Worm (Caenorhabditis elegans) whole organism, midembryonic: ENCODE data around the gene F31B9.7.

Experiments used
- T22C8.4 ChIP-seq: fragments of 200-800 bp; sonication (Bioruptor generic); IDR thresholded peaks from 2 replicates; pipeline ENCODE4 v1.3.6; 2022; ENCODE audit warnings: missing genetic modification characterization, missing compliant biosample characterization
- cog-1 ChIP-seq: sonication (generic microtip); optimal IDR thresholded peaks from 2 replicates; lab custom pipeline; 2016; ENCODE audit warnings: missing genetic modification characterization, missing compliant biosample characterization
- flt-1 ChIP-seq: fragments of 200-800 bp; sonication (Bioruptor generic); IDR thresholded peaks from 2 replicates; pipeline ENCODE4 v1.3.6; 2022; ENCODE audit warnings: missing genetic modification characterization, missing compliant biosample characterization
- klf-2 ChIP-seq: fragments of 200-800 bp; sonication (Bioruptor generic); conservative IDR thresholded peaks from 2 replicates; pipeline ENCODE4 v1.3.6; 2022; ENCODE audit warnings: missing genetic modification reagents, missing genetic modification characterization, missing compliant biosample characterization
- med-1 ChIP-seq: sonication (generic microtip); optimal IDR thresholded peaks from 2 replicates; lab custom pipeline; 2017; ENCODE audit warnings: missing genetic modification characterization, mild to moderate bottlenecking, missing compliant biosample characterization, antibody characterized with exemption, missing genetic modification reagents; ENCODE audit not compliant: insufficient read depth
- ref-1 ChIP-seq: fragments of 200-800 bp; sonication (Bioruptor generic); conservative IDR thresholded peaks from 2 replicates; pipeline ENCODE4 v1.3.6; 2022; ENCODE audit warnings: missing genetic modification reagents, missing genetic modification characterization, missing compliant biosample characterization
- tab-1 ChIP-seq: fragments of 200-800 bp; sonication (Bioruptor generic); IDR thresholded peaks from 2 replicates; pipeline ENCODE4 v1.3.6; 2022; ENCODE audit warnings: missing genetic modification characterization, missing compliant biosample characterization
- ztf-23 ChIP-seq: fragments of 200-800 bp; sonication (Bioruptor generic); IDR thresholded peaks from 2 replicates; pipeline ENCODE4 v1.3.6; 2022; ENCODE audit warnings: missing genetic modification reagents, missing genetic modification characterization, missing compliant biosample characterization
- ztf-29 ChIP-seq: fragments of 200-800 bp; sonication (Bioruptor generic); IDR thresholded peaks from 2 replicates; pipeline ENCODE4 v1.3.6; 2022; ENCODE audit warnings: missing genetic modification reagents, missing genetic modification characterization, missing compliant biosample characterization

The F31B9.7 gene

ce11 chrX:15910328-15910727, 9.1 kb upstream of the F31B9.7 start, which contains the start of gene npr-33:
Gene npr-33, plus strand, starts transcription at chrX:15910628.
- TF ChIP-seq ztf-29 (GFP tag; lab: Robert Waterston, UW) (no peak), cog-1 (no peak), ref-1 (GFP tag; lab: Robert Waterston, UW) (no peak), tab-1 (no peak), T22C8.4 (GFP tag; lab: Robert Waterston, UW) (no peak), klf-2 (no peak), ztf-23 (GFP tag; lab: Robert Waterston, UW) (no peak), med-1 (GFP tag; lab: Kevin White, UChicago) (no peak), flt-1 (no peak)

ce11 chrX:15912841-15913240, 6.6 kb upstream of the F31B9.7 start:
- no peak for TF ChIP-seq flt-1
- no peak for TF ChIP-seq ref-1 (GFP tag; lab: Robert Waterston, UW)
- TF ChIP-seq ztf-23 (GFP tag; lab: Robert Waterston, UW) = no peak
- TF ChIP-seq tab-1 = no peak
- no peak for TF ChIP-seq med-1 (GFP tag; lab: Kevin White, UChicago)
- no peak for TF ChIP-seq ztf-29 (GFP tag; lab: Robert Waterston, UW)
- no peak for TF ChIP-seq klf-2
- TF ChIP-seq T22C8.4 (GFP tag; lab: Robert Waterston, UW) = no peak
- TF ChIP-seq cog-1 = no peak

DNA sequence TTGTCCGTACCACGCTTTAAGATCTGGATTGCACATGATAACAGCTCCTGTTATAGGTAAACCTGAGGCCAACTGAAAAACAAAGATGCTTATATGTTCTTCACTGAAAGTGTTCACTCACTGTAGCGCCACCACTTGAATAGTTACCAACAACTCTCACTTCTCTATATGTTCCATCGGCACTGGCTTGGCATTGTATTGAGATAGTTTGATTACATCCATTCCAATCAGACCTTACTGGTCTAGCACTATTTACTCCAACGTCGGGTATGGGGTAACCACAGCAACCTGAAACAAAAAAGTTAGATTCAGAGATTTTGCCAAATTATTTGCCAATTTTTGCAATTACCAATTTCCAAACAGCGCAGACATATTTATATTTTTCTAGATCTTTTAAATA, 3.7 kb upstream of the F31B9.7 start:
- no peak for TF ChIP-seq med-1 (GFP tag; lab: Kevin White, UChicago)
- no peak for TF ChIP-seq flt-1
- TF ChIP-seq ztf-23 (GFP tag; lab: Robert Waterston, UW) = no peak
- TF ChIP-seq cog-1 = no peak
- no peak for TF ChIP-seq tab-1
- no peak for TF ChIP-seq klf-2
- TF ChIP-seq ztf-29 (GFP tag; lab: Robert Waterston, UW) = no peak
- TF ChIP-seq ref-1 (GFP tag; lab: Robert Waterston, UW) = no peak
- no peak for TF ChIP-seq T22C8.4 (GFP tag; lab: Robert Waterston, UW)

ce11 chrX:15917000-15917399, 2.5 kb upstream of the F31B9.7 start, which contains the start of the genes F31B9.4 and F31B9.2:
Gene F31B9.4, minus strand, starts transcription at chrX:15917100.
Gene F31B9.2, plus strand, starts transcription at chrX:15917367.
- TF ChIP-seq ztf-29 (GFP tag; lab: Robert Waterston, UW) = no peak
- TF ChIP-seq cog-1 = no peak
- no peak for TF ChIP-seq ztf-23 (GFP tag; lab: Robert Waterston, UW)
- TF ChIP-seq ref-1 (GFP tag; lab: Robert Waterston, UW) = no peak
- no peak for TF ChIP-seq med-1 (GFP tag; lab: Kevin White, UChicago)
- TF ChIP-seq T22C8.4 (GFP tag; lab: Robert Waterston, UW) = no peak
- no peak for TF ChIP-seq tab-1
- TF ChIP-seq flt-1 = no peak
- TF ChIP-seq klf-2 = no peak

DNA sequence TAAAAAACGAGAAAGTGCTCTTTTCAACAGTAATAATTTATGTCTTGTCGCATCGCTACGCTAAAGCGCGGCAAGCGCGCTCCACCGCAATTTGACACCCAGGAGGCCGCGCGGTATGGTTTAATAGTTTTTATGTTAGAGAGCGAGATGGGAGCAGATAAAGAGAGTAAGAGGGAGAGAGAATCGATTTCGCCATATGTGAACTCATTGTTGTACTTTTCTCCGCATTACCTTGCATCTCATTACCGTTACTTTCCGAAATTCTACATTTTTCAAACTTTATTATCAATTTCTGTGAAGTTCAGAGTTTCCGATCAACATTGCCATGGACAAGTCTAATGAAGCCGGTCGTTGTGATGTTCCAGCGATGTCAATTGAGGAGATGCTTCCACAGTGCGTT, 4.0 kb downstream of the F31B9.7 start, which contains the start of gene F31B9.3:
Gene F31B9.3 (plus strand): TSS at position 301 of the 400 bp plus-strand sequence.
- TF ChIP-seq ztf-23 (GFP tag; lab: Robert Waterston, UW) (no peak), ztf-29 (GFP tag; lab: Robert Waterston, UW) (no peak), T22C8.4 (GFP tag; lab: Robert Waterston, UW) (no peak), klf-2 (no peak), tab-1 (no peak), med-1 (GFP tag; lab: Kevin White, UChicago) (no peak), cog-1 (no peak), ref-1 (GFP tag; lab: Robert Waterston, UW) (no peak), flt-1 (no peak)

DNA sequence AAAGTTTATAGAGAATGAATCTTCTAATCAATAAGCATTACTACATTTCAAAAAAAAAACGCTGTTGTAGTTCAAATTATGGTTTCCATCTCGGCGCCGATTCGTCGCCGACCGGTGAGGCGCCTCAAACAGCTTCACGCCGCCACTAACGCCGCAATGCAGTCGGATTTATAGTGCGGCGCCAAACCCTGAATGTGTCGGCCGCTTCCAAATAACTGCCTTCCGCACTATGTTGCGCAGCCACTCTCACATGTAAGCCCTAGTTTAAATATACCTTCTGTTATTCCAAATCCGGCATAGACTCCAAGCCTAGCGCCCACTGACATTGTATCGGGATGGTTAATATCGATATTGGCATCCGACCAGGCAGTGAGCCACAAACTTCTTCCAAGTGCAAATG, 13.4 kb downstream of the F31B9.7 start:
- no peak for TF ChIP-seq cog-1
- TF ChIP-seq T22C8.4 (GFP tag; lab: Robert Waterston, UW) = no peak
- no peak for TF ChIP-seq ztf-29 (GFP tag; lab: Robert Waterston, UW)
- TF ChIP-seq tab-1 = no peak

DNA sequence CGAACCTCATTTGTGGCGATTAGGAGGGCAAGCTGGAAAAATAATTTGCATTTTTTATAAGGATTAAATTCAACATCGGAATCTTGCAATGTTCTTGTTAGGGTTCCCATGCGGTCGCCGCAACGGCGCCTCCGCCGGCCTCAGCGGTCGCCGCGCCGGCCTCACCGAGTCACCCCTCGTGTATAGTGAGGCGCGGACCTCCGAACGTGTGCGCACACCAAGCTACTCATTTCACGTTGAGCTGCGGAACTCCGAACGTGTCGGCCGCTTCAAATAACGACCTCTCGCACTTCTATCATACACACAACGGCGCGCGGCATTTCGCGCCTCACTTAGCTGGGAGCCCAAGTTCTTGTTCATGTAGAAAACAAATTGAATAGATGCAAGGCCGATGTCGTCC, 18.4 kb downstream of the F31B9.7 start:
- TF ChIP-seq cog-1 (no peak), klf-2 (no peak), ztf-23 (GFP tag; lab: Robert Waterston, UW) (no peak), T22C8.4 (GFP tag; lab: Robert Waterston, UW) (no peak), ztf-29 (GFP tag; lab: Robert Waterston, UW) (no peak), tab-1 (no peak), ref-1 (GFP tag; lab: Robert Waterston, UW) (no peak), flt-1 (no peak), med-1 (GFP tag; lab: Kevin White, UChicago) (no peak)

- no peak for TF ChIP-seq med-1 (GFP tag; lab: Kevin White, UChicago)
- no peak for TF ChIP-seq klf-2
Observed at ce11 chrX:15939224-15939623, 19.8 kb downstream of the F31B9.7 start, which contains the start of gene mrp-3. Gene mrp-3, minus strand, starts transcription at chrX:15939324.

- TF ChIP-seq flt-1 (no peak), cog-1 (no peak), ztf-29 (GFP tag; lab: Robert Waterston, UW) (no peak)
Observed at ce11 chrX:15939759-15940334, 20.4 kb downstream of the F31B9.7 start.

DNA sequence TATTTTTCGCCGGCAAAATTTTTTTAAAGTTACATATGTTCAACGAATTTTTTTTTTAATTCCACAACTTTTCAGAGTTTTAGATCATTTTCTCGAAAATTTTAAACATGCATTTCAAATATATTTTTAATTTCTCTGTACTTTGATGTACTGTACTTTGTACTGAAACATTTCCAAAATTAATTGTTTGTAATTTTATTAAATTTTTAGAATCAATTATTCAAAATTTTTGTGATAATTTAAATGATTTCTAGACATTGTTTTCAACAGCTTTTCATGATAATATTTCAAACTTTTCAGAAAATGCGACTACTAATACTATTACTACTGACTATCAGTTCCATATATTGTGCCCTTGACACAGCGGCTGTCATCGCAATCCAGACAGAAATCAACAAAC, 24.2 kb downstream of the F31B9.7 start, which contains the start of gene mec-5:
Gene mec-5 (plus strand): TSS at position 301 of the 400 bp plus-strand sequence.
- TF ChIP-seq klf-2 = no peak
- TF ChIP-seq T22C8.4 (GFP tag; lab: Robert Waterston, UW) = no peak
- TF ChIP-seq med-1 (GFP tag; lab: Kevin White, UChicago) = no peak
- TF ChIP-seq flt-1 = no peak
- no peak for TF ChIP-seq ref-1 (GFP tag; lab: Robert Waterston, UW)
- no peak for TF ChIP-seq tab-1
- TF ChIP-seq cog-1 = no peak
- no peak for TF ChIP-seq ztf-23 (GFP tag; lab: Robert Waterston, UW)
- no peak for TF ChIP-seq ztf-29 (GFP tag; lab: Robert Waterston, UW)
